Fruit fly (Drosophila melanogaster) whole organism, embryonic: ENCODE results near the gene P58IPK.
A peak's percentile ranks its signal among the peaks of the same experiment; 100 is the strongest.

Source experiments
- ATbp ChIP-seq: fragments of 200-800 bp; sonication (Bioruptor generic); optimal IDR thresholded peaks from 2 replicates; lab custom pipeline; 2017; ENCODE audit warnings: missing biosample characterization, mild to moderate bottlenecking, missing genetic modification characterization, missing genetic modification reagents
- Asciz ChIP-seq: fragments of 200-800 bp; sonication (Bioruptor generic); optimal IDR thresholded peaks from 2 replicates; lab custom pipeline; 2017; ENCODE audit warnings: missing biosample characterization, mild to moderate bottlenecking, missing genetic modification characterization, missing genetic modification reagents
- Atf3 ChIP-seq: fragments of 200-800 bp; sonication (Bioruptor generic); optimal IDR thresholded peaks from 3 replicates; lab custom pipeline; 2016; ENCODE audit warnings: missing biosample characterization, missing genetic modification characterization
- B-H1 ChIP-seq: fragments of 200-800 bp; sonication (Bioruptor generic); IDR thresholded peaks from 3 replicates; pipeline ENCODE4 v1.3.6; 2022; ENCODE audit warnings: missing biosample characterization, missing genetic modification characterization
- CG11085 ChIP-seq: fragments of 200-800 bp; sonication (Bioruptor generic); IDR thresholded peaks from 2 replicates; pipeline ENCODE4 v1.3.6; 2022; ENCODE audit warnings: missing biosample characterization, missing genetic modification characterization
- CG1233 ChIP-seq: fragments of 200-800 bp; sonication (Bioruptor generic); optimal IDR thresholded peaks from 4 replicates; lab custom pipeline; 2018; ENCODE audit warnings: missing biosample characterization, mild to moderate bottlenecking, missing genetic modification characterization
- CG12659 ChIP-seq: fragments of 200-800 bp; sonication (Bioruptor generic); optimal IDR thresholded peaks from 3 replicates; lab custom pipeline; 2017; ENCODE audit warnings: mild to moderate bottlenecking, missing biosample characterization, missing genetic modification reagents, missing genetic modification characterization
- CG14710 ChIP-seq: fragments of 200-800 bp; sonication (Bioruptor generic); optimal IDR thresholded peaks from 3 replicates; lab custom pipeline; 2019; ENCODE audit warnings: missing biosample characterization, mild to moderate bottlenecking, missing genetic modification characterization, moderate library complexity
- CG15514 ChIP-seq: fragments of 200-800 bp; sonication (Bioruptor generic); optimal IDR thresholded peaks from 3 replicates; lab custom pipeline; 2017; ENCODE audit warnings: missing biosample characterization, missing genetic modification characterization, mild to moderate bottlenecking, moderate library complexity, missing genetic modification reagents
- CG15601 ChIP-seq: fragments of 200-800 bp; sonication (Bioruptor generic); optimal IDR thresholded peaks from 3 replicates; lab custom pipeline; 2019; ENCODE audit warnings: missing biosample characterization, mild to moderate bottlenecking, missing genetic modification characterization, moderate library complexity
- CG16779 ChIP-seq: fragments of 200-800 bp; sonication (Bioruptor generic); IDR thresholded peaks from 2 replicates; pipeline ENCODE4 v1.3.6; 2022; ENCODE audit warnings: missing biosample characterization, missing genetic modification characterization
- CG18619 ChIP-seq: fragments of 200-800 bp; sonication (Bioruptor generic); optimal IDR thresholded peaks from 3 replicates; lab custom pipeline; 2017; ENCODE audit warnings: missing biosample characterization, mild to moderate bottlenecking, missing genetic modification characterization
- CG32532 ChIP-seq: fragments of 200-800 bp; sonication (Bioruptor generic); IDR thresholded peaks from 2 replicates; pipeline ENCODE4 v1.3.6; 2022; ENCODE audit warnings: missing biosample characterization, missing genetic modification characterization
- CG33557 ChIP-seq: fragments of 200-800 bp; sonication (Bioruptor generic); optimal IDR thresholded peaks from 2 replicates; lab custom pipeline; 2019; ENCODE audit warnings: missing biosample characterization, mild to moderate bottlenecking, missing genetic modification characterization, moderate library complexity
- CG34376 ChIP-seq: fragments of 200-800 bp; sonication (Bioruptor generic); optimal IDR thresholded peaks from 2 replicates; lab custom pipeline; 2018; ENCODE audit warnings: missing biosample characterization, mild to moderate bottlenecking, missing genetic modification characterization
- CG42726 ChIP-seq: fragments of 200-800 bp; sonication (Bioruptor generic); IDR thresholded peaks from 2 replicates; pipeline ENCODE4 v1.3.6; 2022; ENCODE audit warnings: missing biosample characterization, missing genetic modification characterization; ENCODE audit not compliant: partially characterized antibody
- CG6854 ChIP-seq: fragments of 200-800 bp; sonication (Bioruptor generic); optimal IDR thresholded peaks from 3 replicates; lab custom pipeline; 2017; ENCODE audit warnings: missing biosample characterization, mild to moderate bottlenecking, missing genetic modification characterization
- CG7839 ChIP-seq: fragments of 200-800 bp; sonication (Bioruptor generic); optimal IDR thresholded peaks from 3 replicates; lab custom pipeline; 2018; ENCODE audit warnings: missing biosample characterization, mild to moderate bottlenecking, missing genetic modification characterization, moderate library complexity
- CG7987 ChIP-seq: fragments of 200-800 bp; sonication (Bioruptor generic); optimal IDR thresholded peaks from 2 replicates; lab custom pipeline; 2018; ENCODE audit warnings: missing biosample characterization, mild to moderate bottlenecking, missing genetic modification characterization, moderate library complexity
- CG9727 ChIP-seq: fragments of 200-800 bp; sonication (Bioruptor generic); optimal IDR thresholded peaks from 3 replicates; lab custom pipeline; 2017; ENCODE audit warnings: missing biosample characterization, mild to moderate bottlenecking, missing genetic modification characterization
- CG9797 ChIP-seq: fragments of 200-800 bp; sonication (Bioruptor generic); optimal IDR thresholded peaks from 3 replicates; lab custom pipeline; 2018; ENCODE audit warnings: missing biosample characterization, mild to moderate bottlenecking, missing genetic modification characterization
- Fer1 ChIP-seq: fragments of 200-800 bp; sonication (Bioruptor generic); optimal IDR thresholded peaks from 2 replicates; lab custom pipeline; 2017; ENCODE audit warnings: missing biosample characterization, mild to moderate bottlenecking, missing genetic modification characterization
- Fer2 ChIP-seq: fragments of 200-800 bp; sonication (Bioruptor generic); optimal IDR thresholded peaks from 2 replicates; lab custom pipeline; 2018; ENCODE audit warnings: missing biosample characterization, mild to moderate bottlenecking, missing genetic modification characterization, moderate library complexity
- Fer3 ChIP-seq: fragments of 200-800 bp; sonication (Bioruptor generic); optimal IDR thresholded peaks from 2 replicates; lab custom pipeline; 2018; ENCODE audit warnings: missing biosample characterization, mild to moderate bottlenecking, missing genetic modification characterization, moderate library complexity
- Hand ChIP-seq: fragments of 200-800 bp; sonication (Bioruptor generic); optimal IDR thresholded peaks from 2 replicates; lab custom pipeline; 2017; ENCODE audit warnings: mild to moderate bottlenecking, missing biosample characterization, missing genetic modification reagents, missing genetic modification characterization
- Hmr ChIP-seq: fragments of 200-800 bp; sonication (Bioruptor generic); optimal IDR thresholded peaks from 3 replicates; lab custom pipeline; 2017; ENCODE audit warnings: mild to moderate bottlenecking, missing biosample characterization, missing genetic modification reagents, missing genetic modification characterization
- Jarid2 ChIP-seq: fragments of 200-800 bp; sonication (Bioruptor generic); optimal IDR thresholded peaks from 3 replicates; lab custom pipeline; 2017; ENCODE audit warnings: mild to moderate bottlenecking, missing biosample characterization, missing genetic modification reagents, missing genetic modification characterization
- NC2α ChIP-seq: fragments of 200-800 bp; sonication (Bioruptor generic); optimal IDR thresholded peaks from 2 replicates; lab custom pipeline; 2016; ENCODE audit warnings: missing biosample characterization, missing genetic modification characterization
- Ptx1 ChIP-seq: fragments of 200-800 bp; sonication (Bioruptor generic); IDR thresholded peaks from 2 replicates; pipeline ENCODE4 v1.3.6; 2022; ENCODE audit warnings: missing biosample characterization, missing genetic modification characterization
- Sin3A ChIP-seq: fragments of >200 bp; optimal IDR thresholded peaks from 2 replicates; lab custom pipeline; 2018
- TFAM ChIP-seq: fragments of 200-800 bp; sonication (Bioruptor generic); optimal IDR thresholded peaks from 2 replicates; lab custom pipeline; 2017; ENCODE audit warnings: missing biosample characterization, missing genetic modification characterization, inconsistent platforms
- bcd ChIP-seq: fragments of 200-800 bp; sonication (Bioruptor generic); optimal IDR thresholded peaks from 2 replicates; lab custom pipeline; 2017; ENCODE audit warnings: missing biosample characterization, mild to moderate bottlenecking, missing genetic modification characterization
- bsh ChIP-seq, 2 experiments: fragments of 200-800 bp; sonication (Bioruptor generic); optimal IDR thresholded peaks; 2 replicates each; lab custom pipeline; 2017 to 2018; ENCODE audit warnings: mild to moderate bottlenecking in 2 of 2, missing biosample characterization in 2 of 2, missing genetic modification characterization in 2 of 2, moderate library complexity in 1 of 2
- crol ChIP-seq: fragments of 200-800 bp; sonication (Bioruptor generic); IDR thresholded peaks from 2 replicates; pipeline ENCODE4 v1.3.6; 2022; ENCODE audit warnings: missing biosample characterization, missing genetic modification characterization
- esg ChIP-seq: fragments of 200-800 bp; sonication (Bioruptor generic); conservative IDR thresholded peaks from 2 replicates; pipeline ENCODE4 v1.3.6; 2022; ENCODE audit warnings: missing biosample characterization, missing genetic modification characterization
- gce ChIP-seq: fragments of 200-800 bp; sonication (Bioruptor generic); IDR thresholded peaks from 3 replicates; pipeline ENCODE4 v1.3.6; 2022; ENCODE audit warnings: missing biosample characterization, missing genetic modification characterization
- gem ChIP-seq: fragments of 200-800 bp; sonication (Bioruptor generic); optimal IDR thresholded peaks from 2 replicates; lab custom pipeline; 2019; ENCODE audit warnings: missing biosample characterization, mild to moderate bottlenecking, missing genetic modification characterization, moderate library complexity
- grau ChIP-seq: fragments of 200-800 bp; optimal IDR thresholded peaks from 3 replicates; lab custom pipeline; 2019; ENCODE audit warnings: missing biosample characterization, mild to moderate bottlenecking, missing genetic modification characterization, moderate library complexity
- kay ChIP-seq: fragments of 200-800 bp; sonication (Bioruptor generic); optimal IDR thresholded peaks from 2 replicates; lab custom pipeline; 2016; ENCODE audit warnings: missing biosample characterization, missing genetic modification characterization
- maf-S ChIP-seq: fragments of 200-800 bp; sonication (Bioruptor generic); optimal IDR thresholded peaks from 2 replicates; lab custom pipeline; 2016; ENCODE audit warnings: missing biosample characterization, missing genetic modification characterization
- nom ChIP-seq: fragments of 200-800 bp; sonication (Bioruptor generic); optimal IDR thresholded peaks from 2 replicates; lab custom pipeline; 2017; ENCODE audit warnings: missing biosample characterization, missing genetic modification characterization, mild to moderate bottlenecking, moderate library complexity, missing genetic modification reagents
- org-1 ChIP-seq: fragments of 200-800 bp; sonication (Bioruptor generic); optimal IDR thresholded peaks from 2 replicates; lab custom pipeline; 2017; ENCODE audit warnings: missing biosample characterization, missing genetic modification characterization
- p53 ChIP-seq: fragments of 200-800 bp; sonication (Bioruptor generic); optimal IDR thresholded peaks from 2 replicates; lab custom pipeline; 2016; ENCODE audit warnings: missing biosample characterization, missing genetic modification characterization
- pnt ChIP-seq: fragments of 200-800 bp; sonication (Bioruptor generic); optimal IDR thresholded peaks from 3 replicates; lab custom pipeline; 2016; ENCODE audit warnings: missing biosample characterization, missing genetic modification characterization
- prd ChIP-seq, 3 experiments: fragments of >200 bp in 2 of 3; fragments of 200-800 bp in 1 of 3; sonication (Bioruptor generic) in 1 of 3; optimal IDR thresholded peaks in 2 of 3; IDR thresholded peaks in 1 of 3; 2 replicates in 2 of 3; 3 replicates in 1 of 3; pipeline versions ENCODE4 v1.3.6 to Lab custom; 2017 to 2022; ENCODE audit warnings: missing biosample characterization in 1 of 3, missing genetic modification characterization in 1 of 3
- salm ChIP-seq: fragments of 200-800 bp; sonication (Bioruptor generic); optimal IDR thresholded peaks from 2 replicates; lab custom pipeline; 2018; ENCODE audit warnings: missing biosample characterization, mild to moderate bottlenecking, missing genetic modification characterization
- slbo ChIP-seq: fragments of 200-800 bp; sonication (Bioruptor generic); IDR thresholded peaks from 2 replicates; pipeline ENCODE4 v1.3.6; 2022; ENCODE audit warnings: missing biosample characterization, missing genetic modification characterization
- stc ChIP-seq: fragments of 200-800 bp; sonication (Bioruptor generic); IDR thresholded peaks from 2 replicates; pipeline ENCODE4 v1.3.6; 2022; ENCODE audit warnings: missing biosample characterization, missing genetic modification characterization
- vfl ChIP-seq: fragments of 200-800 bp; sonication (Bioruptor generic); optimal IDR thresholded peaks from 2 replicates; lab custom pipeline; 2016; ENCODE audit warnings: missing biosample characterization, missing genetic modification characterization

The P58IPK gene

DNA sequence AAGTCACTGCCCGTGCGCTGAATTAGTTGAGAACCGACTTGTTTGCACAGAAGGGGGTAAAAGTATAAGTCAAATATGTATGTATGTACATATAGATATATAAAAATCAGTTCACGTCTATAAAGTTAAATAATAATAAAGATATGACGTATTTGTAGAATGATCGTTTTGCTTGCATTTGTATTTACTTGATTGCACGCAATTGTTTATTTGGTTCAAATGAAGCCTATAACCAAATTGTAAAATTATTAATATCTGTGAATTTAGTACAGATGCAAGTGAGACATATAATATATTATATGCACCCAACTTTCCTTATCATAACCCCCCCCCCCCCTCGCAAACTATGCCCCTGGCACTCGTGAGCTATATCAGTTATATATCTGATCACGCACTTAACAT, 13.8 kb downstream of the P58IPK start (continued):
- peak; percentile 25 for TF ChIP-seq bcd
- no peak for TF ChIP-seq CG16779 (GFP tag; lab: Robert Waterston, UW)
- no peak for TF ChIP-seq TFAM
- no peak for TF ChIP-seq pnt (GFP tag; lab: Kevin White, UChicago)
- peak; percentile 68 for TF ChIP-seq Fer1 (GFP tag; lab: Kevin White, UChicago)
- peak; percentile 19 for TF ChIP-seq CG14710 (tag; lab: Kevin White, UChicago)
- no peak for TF ChIP-seq NC2α (GFP tag; lab: Kevin White, UChicago)
- TF ChIP-seq slbo (GFP tag; lab: Robert Waterston, UW) = peak; percentile 67
- 0 out of 2 replicates have a peak, but pooled peaks have one; percentile 19 for TF ChIP-seq crol
- TF ChIP-seq CG18619 (GFP tag; lab: Kevin White, UChicago) = peak; percentile 54
- no peak for TF ChIP-seq maf-S (GFP tag; lab: Kevin White, UChicago)
- no peak for TF ChIP-seq CG9797 (GFP tag; lab: Kevin White, UChicago)
- peak; percentile 26 for TF ChIP-seq Jarid2 (GFP tag; lab: Kevin White, UChicago)
- TF ChIP-seq Hmr (GFP tag; lab: Kevin White, UChicago) = peak; percentile 65
- TF ChIP-seq grau = peak; percentile 63
- 0 out of 2 replicates have a peak, but pooled peaks have one; percentile 27 for TF ChIP-seq CG11085 (GFP tag; lab: Robert Waterston, UW)
- TF ChIP-seq CG15601 (tag; lab: Kevin White, UChicago) = peak; percentile 59
- TF ChIP-seq CG34376 = peak; percentile 38
- TF ChIP-seq Asciz (GFP tag; lab: Kevin White, UChicago) = peak; percentile 63
- peak in 1 of 2 experiments; percentile 40 for TF ChIP-seq bsh (GFP tag; optimal IDR thresholded peaks at IDR 0.05; lab: Kevin White, UChicago)
- peak; percentile 53 for TF ChIP-seq CG1233
- peak; percentile 57 for TF ChIP-seq gem
- TF ChIP-seq prd (optimal IDR thresholded peaks at IDR 0.05; lab: Kevin White, UChicago) = no peak
- TF ChIP-seq prd (GFP tag; IDR thresholded peaks at IDR 0.05; lab: Robert Waterston, UW) = peak; percentile 53; the same call in 2 of the 3 replicates
- peak; percentile 13 for TF ChIP-seq nom (GFP tag; lab: Kevin White, UChicago)
- no peak for TF ChIP-seq esg
- no peak for TF ChIP-seq vfl (GFP tag; lab: Kevin White, UChicago)
- TF ChIP-seq gce (GFP tag; lab: Robert Waterston, UW) = no peak
- TF ChIP-seq p53 (GFP tag; lab: Kevin White, UChicago) = no peak
- peak; percentile 13; the same call in 1 of the 2 replicates for TF ChIP-seq Ptx1 (GFP tag; lab: Robert Waterston, UW)
- TF ChIP-seq Sin3A (lab: Kevin White, UChicago) = no peak
- no peak for TF ChIP-seq org-1 (GFP tag; lab: Kevin White, UChicago)
- peak; percentile 27; the same call in 1 of the 3 replicates for TF ChIP-seq B-H1 (GFP tag; lab: Robert Waterston, UW)
- TF ChIP-seq CG12659 (GFP tag; lab: Kevin White, UChicago) = peak; percentile 42
- peak; percentile 57 for TF ChIP-seq CG32532 (GFP tag; lab: Robert Waterston, UW)
- TF ChIP-seq Hand = peak; percentile 57
- TF ChIP-seq kay (GFP tag; lab: Kevin White, UChicago) = peak; percentile 43
- TF ChIP-seq CG7839 = peak; percentile 71
- TF ChIP-seq stc (GFP tag; lab: Robert Waterston, UW) = 0 out of 2 replicates have a peak, but pooled peaks have one; percentile 37
- TF ChIP-seq Fer3 (tag; lab: Kevin White, UChicago) = peak; percentile 34
- TF ChIP-seq CG9727 (GFP tag; lab: Kevin White, UChicago) = peak; percentile 72
- TF ChIP-seq CG6854 = peak; percentile 44
- peak; percentile 67 for TF ChIP-seq ATbp (GFP tag; lab: Kevin White, UChicago)
- peak; percentile 39 for TF ChIP-seq CG33557 (GFP tag; lab: Kevin White, UChicago)
- TF ChIP-seq CG7987 (GFP tag; lab: Kevin White, UChicago) = peak; percentile 6
- TF ChIP-seq Atf3 = no peak
- TF ChIP-seq CG42726 = no peak
- TF ChIP-seq Fer2 = peak; percentile 23
- TF ChIP-seq CG15514 (GFP tag; lab: Kevin White, UChicago) = peak; percentile 53
- TF ChIP-seq salm = peak; percentile 15
